Fruit fly (Drosophila melanogaster) whole organism, embryonic: Measurements from ENCODE around the gene 7B2.

Source experiments
- Asciz ChIP-seq: fragments of 200-800 bp; sonication (Bioruptor generic); optimal IDR thresholded peaks from 2 replicates; lab custom pipeline; 2017; ENCODE audit warnings: missing biosample characterization, mild to moderate bottlenecking, missing genetic modification characterization, missing genetic modification reagents
- Awh ChIP-seq: fragments of 200-800 bp; sonication (Bioruptor generic); IDR thresholded peaks from 2 replicates; pipeline ENCODE4, ENCODE4 v1.3.6; 2022; ENCODE audit warnings: missing biosample characterization, missing genetic modification characterization
- CG10565 ChIP-seq: fragments of 200-800 bp; sonication (Bioruptor generic); optimal IDR thresholded peaks from 3 replicates; lab custom pipeline; 2016; ENCODE audit warnings: missing biosample characterization, mild to moderate bottlenecking, missing genetic modification characterization
- CG10959 ChIP-seq: fragments of 200-800 bp; sonication (Bioruptor generic); IDR thresholded peaks from 2 replicates; pipeline ENCODE4 v1.3.6; 2022; ENCODE audit warnings: missing biosample characterization, missing genetic modification characterization
- CG11560 ChIP-seq: fragments of 200-800 bp; sonication (Bioruptor generic); IDR thresholded peaks from 3 replicates; pipeline ENCODE4 v1.3.6; 2022; ENCODE audit warnings: missing biosample characterization, missing genetic modification characterization
- CG11696 ChIP-seq: fragments of 200-800 bp; sonication (Bioruptor generic); IDR thresholded peaks from 2 replicates; pipeline ENCODE4 v1.3.6; 2022; ENCODE audit warnings: missing biosample characterization, missing genetic modification characterization
- CG13287 ChIP-seq: fragments of 200-800 bp; sonication (Bioruptor generic); IDR thresholded peaks from 2 replicates; pipeline ENCODE4 v1.3.6; 2022; ENCODE audit warnings: missing biosample characterization, missing genetic modification characterization; ENCODE audit not compliant: partially characterized antibody
- CG13894 ChIP-seq: fragments of 200-800 bp; sonication (Bioruptor generic); optimal IDR thresholded peaks from 3 replicates; lab custom pipeline; 2018; ENCODE audit warnings: missing biosample characterization, mild to moderate bottlenecking, missing genetic modification characterization, moderate library complexity
- CG15514 ChIP-seq: fragments of 200-800 bp; sonication (Bioruptor generic); optimal IDR thresholded peaks from 3 replicates; lab custom pipeline; 2017; ENCODE audit warnings: missing biosample characterization, missing genetic modification characterization, mild to moderate bottlenecking, moderate library complexity, missing genetic modification reagents
- CG1647 ChIP-seq: fragments of 200-800 bp; sonication (Bioruptor generic); optimal IDR thresholded peaks from 3 replicates; lab custom pipeline; 2016; ENCODE audit warnings: missing biosample characterization, missing genetic modification characterization
- CG16813 ChIP-seq: fragments of 200-800 bp; sonication (Bioruptor generic); IDR thresholded peaks from 3 replicates; pipeline ENCODE4 v1.3.6; 2022; ENCODE audit warnings: missing biosample characterization, missing genetic modification characterization; ENCODE audit not compliant: partially characterized antibody
- CG17612 ChIP-seq: fragments of 200-800 bp; sonication (Bioruptor generic); IDR thresholded peaks from 2 replicates; pipeline ENCODE4 v1.3.6; 2022; ENCODE audit warnings: missing biosample characterization, missing genetic modification characterization
- CG32767 ChIP-seq: fragments of 200-800 bp; sonication (Bioruptor generic); IDR thresholded peaks from 2 replicates; pipeline ENCODE4 v1.3.6; 2022; ENCODE audit warnings: missing biosample characterization, missing genetic modification characterization
- CG7786 ChIP-seq: fragments of 200-800 bp; sonication (Bioruptor generic); optimal IDR thresholded peaks from 2 replicates; lab custom pipeline; 2016; ENCODE audit warnings: missing biosample characterization, missing genetic modification characterization
- D ChIP-seq, 2 experiments: fragments of 200-800 bp in 1 of 2; fragments of >200 bp in 1 of 2; sonication (Bioruptor generic) in 1 of 2; optimal IDR thresholded peaks; 2 replicates in 1 of 2; 3 replicates in 1 of 2; lab custom pipeline; 2017; ENCODE audit warnings: mild to moderate bottlenecking in 1 of 2, missing biosample characterization in 1 of 2, missing genetic modification characterization in 1 of 2, missing genetic modification reagents in 1 of 2
- Dp ChIP-seq: fragments of 200-800 bp; sonication (Bioruptor generic); optimal IDR thresholded peaks from 2 replicates; lab custom pipeline; 2018; ENCODE audit warnings: missing biosample characterization, mild to moderate bottlenecking, missing genetic modification characterization, moderate library complexity
- E2f1 ChIP-seq: fragments of 200-800 bp; sonication (Bioruptor generic); IDR thresholded peaks from 2 replicates; pipeline ENCODE4 v1.3.6; 2022; ENCODE audit warnings: missing biosample characterization, missing genetic modification characterization
- Fer2 ChIP-seq: fragments of 200-800 bp; sonication (Bioruptor generic); optimal IDR thresholded peaks from 2 replicates; lab custom pipeline; 2018; ENCODE audit warnings: missing biosample characterization, mild to moderate bottlenecking, missing genetic modification characterization, moderate library complexity
- H15 ChIP-seq: fragments of 200-800 bp; sonication (Bioruptor generic); IDR thresholded peaks from 3 replicates; pipeline ENCODE4 v1.3.6; 2022; ENCODE audit warnings: missing biosample characterization, missing genetic modification characterization
- HLH54F ChIP-seq: fragments of 200-800 bp; sonication (Bioruptor generic); optimal IDR thresholded peaks from 3 replicates; lab custom pipeline; 2016; ENCODE audit warnings: missing biosample characterization, missing genetic modification characterization
- Hsf ChIP-seq: fragments of 200-800 bp; sonication (Bioruptor generic); optimal IDR thresholded peaks from 3 replicates; lab custom pipeline; 2016; ENCODE audit warnings: missing biosample characterization, missing genetic modification characterization
- MBD-R2 ChIP-seq: fragments of 200-800 bp; sonication (Bioruptor generic); IDR thresholded peaks from 2 replicates; pipeline ENCODE4 v1.3.6; 2022; ENCODE audit warnings: missing biosample characterization, missing genetic modification characterization
- MESR4 ChIP-seq: fragments of 200-800 bp; sonication (Bioruptor generic); optimal IDR thresholded peaks from 2 replicates; lab custom pipeline; 2018; ENCODE audit warnings: missing biosample characterization, mild to moderate bottlenecking, missing genetic modification characterization, moderate library complexity
- Med ChIP-seq: fragments of 200-800 bp; sonication (Bioruptor generic); peaks from one replicate; lab custom pipeline; 2016; ENCODE audit warnings: missing biosample characterization, missing genetic modification characterization, mild to moderate bottlenecking, inconsistent platforms, moderate library complexity
- Meics ChIP-seq: fragments of 200-800 bp; sonication (Bioruptor generic); optimal IDR thresholded peaks from 2 replicates; lab custom pipeline; 2017; ENCODE audit warnings: missing biosample characterization, mild to moderate bottlenecking, missing genetic modification characterization
- NK7.1 ChIP-seq: fragments of 200-800 bp; sonication (Bioruptor generic); optimal IDR thresholded peaks from 3 replicates; lab custom pipeline; 2016; ENCODE audit warnings: missing biosample characterization, missing genetic modification characterization
- Nf-YB ChIP-seq: fragments of 200-800 bp; sonication (Bioruptor generic); optimal IDR thresholded peaks from 3 replicates; lab custom pipeline; 2019; ENCODE audit warnings: missing biosample characterization, mild to moderate bottlenecking, missing genetic modification characterization, moderate library complexity
- Oli ChIP-seq: fragments of 200-800 bp; sonication (Bioruptor generic); optimal IDR thresholded peaks from 2 replicates; lab custom pipeline; 2018; ENCODE audit warnings: missing biosample characterization, mild to moderate bottlenecking, missing genetic modification characterization, moderate library complexity
- Vsx1 ChIP-seq: fragments of 200-800 bp; sonication (Bioruptor generic); optimal IDR thresholded peaks from 2 replicates; lab custom pipeline; 2017; ENCODE audit warnings: missing biosample characterization, mild to moderate bottlenecking, missing genetic modification characterization, missing genetic modification reagents
- ac ChIP-seq: fragments of 200-800 bp; sonication (Bioruptor generic); optimal IDR thresholded peaks from 3 replicates; lab custom pipeline; 2017; ENCODE audit warnings: missing biosample characterization, mild to moderate bottlenecking, missing genetic modification characterization
- aop ChIP-seq: fragments of 200-800 bp; sonication (Bioruptor generic); IDR thresholded peaks from 2 replicates; pipeline ENCODE4 v1.3.6; 2022; ENCODE audit warnings: missing biosample characterization, missing genetic modification characterization
- chm ChIP-seq: fragments of 200-800 bp; sonication (Bioruptor generic); IDR thresholded peaks from 2 replicates; pipeline ENCODE4 v1.3.6; 2022; ENCODE audit warnings: missing biosample characterization, missing genetic modification characterization
- crc ChIP-seq: fragments of 200-800 bp; sonication (Bioruptor generic); optimal IDR thresholded peaks from 2 replicates; lab custom pipeline; 2016; ENCODE audit warnings: missing biosample characterization, missing genetic modification characterization
- danr ChIP-seq: fragments of 200-800 bp; sonication (Bioruptor generic); IDR thresholded peaks from 2 replicates; pipeline ENCODE4 v1.3.6; 2022; ENCODE audit warnings: missing biosample characterization, missing genetic modification characterization
- dmrt11E ChIP-seq: fragments of 200-800 bp; sonication (Bioruptor generic); optimal IDR thresholded peaks from 3 replicates; lab custom pipeline; 2018; ENCODE audit warnings: missing biosample characterization, mild to moderate bottlenecking, missing genetic modification characterization, moderate library complexity
- ewg ChIP-seq: fragments of 200-800 bp; sonication (Bioruptor generic); optimal IDR thresholded peaks from 3 replicates; lab custom pipeline; 2017; ENCODE audit warnings: mild to moderate bottlenecking, missing biosample characterization, missing genetic modification reagents, missing genetic modification characterization
- gfzf ChIP-seq: fragments of 200-800 bp; sonication (Bioruptor generic); optimal IDR thresholded peaks from 2 replicates; lab custom pipeline; 2016; ENCODE audit warnings: missing biosample characterization, mild to moderate bottlenecking, missing genetic modification characterization, moderate library complexity
- grau ChIP-seq: fragments of 200-800 bp; optimal IDR thresholded peaks from 3 replicates; lab custom pipeline; 2019; ENCODE audit warnings: missing biosample characterization, mild to moderate bottlenecking, missing genetic modification characterization, moderate library complexity
- gro ChIP-seq: fragments of 200-800 bp; sonication (Bioruptor generic); optimal IDR thresholded peaks from 2 replicates; lab custom pipeline; 2016; ENCODE audit warnings: missing biosample characterization, missing genetic modification characterization
- h ChIP-seq: fragments of >200 bp; optimal IDR thresholded peaks from 2 replicates; lab custom pipeline; 2017
- lov ChIP-seq, 2 experiments: fragments of 200-800 bp in 1 of 2; fragments of >200 bp in 1 of 2; sonication (Bioruptor generic) in 1 of 2; IDR thresholded peaks in 1 of 2; optimal IDR thresholded peaks in 1 of 2; 2 replicates in 1 of 2; 3 replicates in 1 of 2; pipeline versions ENCODE4 v1.3.6 to Lab custom; 2017 to 2022; ENCODE audit warnings: missing biosample characterization in 1 of 2, missing genetic modification characterization in 1 of 2
- mirr ChIP-seq: fragments of 200-800 bp; sonication (Bioruptor generic); optimal IDR thresholded peaks from 3 replicates; lab custom pipeline; 2018; ENCODE audit warnings: missing biosample characterization, mild to moderate bottlenecking, missing genetic modification characterization
- oc ChIP-seq: fragments of 200-800 bp; sonication (Bioruptor generic); optimal IDR thresholded peaks from 2 replicates; lab custom pipeline; 2018; ENCODE audit warnings: missing biosample characterization, mild to moderate bottlenecking, missing genetic modification characterization, moderate library complexity
- onecut ChIP-seq: fragments of 200-800 bp; sonication (Bioruptor generic); IDR thresholded peaks from 2 replicates; pipeline ENCODE4 v1.3.6; 2022; ENCODE audit warnings: missing biosample characterization, missing genetic modification characterization
- psq ChIP-seq: fragments of 200-800 bp; sonication (Bioruptor generic); optimal IDR thresholded peaks from 2 replicates; lab custom pipeline; 2017; ENCODE audit warnings: missing biosample characterization, missing genetic modification characterization
- pzg ChIP-seq: fragments of 200-800 bp; sonication (Bioruptor generic); optimal IDR thresholded peaks from 3 replicates; lab custom pipeline; 2018; ENCODE audit warnings: missing biosample characterization, mild to moderate bottlenecking, missing genetic modification characterization, moderate library complexity
- rib ChIP-seq: fragments of 200-800 bp; sonication (Bioruptor generic); IDR thresholded peaks from 2 replicates; pipeline ENCODE4 v1.3.6; 2022; ENCODE audit warnings: missing biosample characterization, missing genetic modification characterization
- scrt ChIP-seq: fragments of 200-800 bp; sonication (Bioruptor generic); optimal IDR thresholded peaks from 2 replicates; lab custom pipeline; 2018; ENCODE audit warnings: missing biosample characterization, mild to moderate bottlenecking, missing genetic modification characterization, moderate library complexity
- sob ChIP-seq: fragments of 200-800 bp; sonication (Bioruptor generic); IDR thresholded peaks from 2 replicates; pipeline ENCODE4 v1.3.6; 2022; ENCODE audit warnings: missing biosample characterization, missing genetic modification characterization
- trh ChIP-seq: fragments of 200-800 bp; sonication (Bioruptor generic); optimal IDR thresholded peaks from 2 replicates; lab custom pipeline; 2016; ENCODE audit warnings: missing biosample characterization, missing genetic modification characterization
- tup ChIP-seq: fragments of 200-800 bp; sonication (Bioruptor generic); optimal IDR thresholded peaks from 2 replicates; lab custom pipeline; 2016; ENCODE audit warnings: missing biosample characterization, mild to moderate bottlenecking, missing genetic modification characterization, moderate library complexity

7B2 gene

dm6 chr3R:5376612-5377011, at the start of gene 7B2:
TSS of gene 7B2 (plus strand) at chr3R:5376780.
- TF ChIP-seq scrt (GFP tag; lab: Kevin White, UChicago) (peak; percentile 98), danr (GFP tag; lab: Robert Waterston, UW) (no peak), Fer2 (tag; lab: Kevin White, UChicago) (no peak), ac (no peak), MBD-R2 (GFP tag; lab: Robert Waterston, UW) (peak; percentile 13; the same call in 1 of the 2 replicates), tup (GFP tag; lab: Kevin White, UChicago) (no peak), CG7786 (GFP tag; lab: Kevin White, UChicago) (no peak), Dp (GFP tag; lab: Kevin White, UChicago) (peak; percentile 2), onecut (peak; percentile 97), aop (GFP tag; lab: Robert Waterston, UW) (no peak), oc (tag; lab: Kevin White, UChicago) (no peak), CG15514 (GFP tag; lab: Kevin White, UChicago) (peak; percentile 8), gro (no peak), ewg (GFP tag; lab: Kevin White, UChicago) (peak; percentile 89), MESR4 (GFP tag; lab: Kevin White, UChicago) (peak; percentile 16), CG10565 (GFP tag; lab: Kevin White, UChicago) (no peak), Med (peak; percentile 23), CG32767 (peak; percentile 16; the same call in 1 of the 2 replicates), grau (no peak), pzg (GFP tag; lab: Kevin White, UChicago) (peak; percentile 17), mirr (GFP tag; lab: Kevin White, UChicago) (no peak), CG16813 (no peak)

dm6 chr3R:5327911-5328310, 48.7 kb upstream of the 7B2 start:
- TF ChIP-seq lov (optimal IDR thresholded peaks at IDR 0.05; lab: Kevin White, UChicago) (no peak), lov (GFP tag; IDR thresholded peaks at IDR 0.05; lab: Robert Waterston, UW) (no peak), Vsx1 (GFP tag; lab: Kevin White, UChicago) (no peak), NK7.1 (GFP tag; lab: Kevin White, UChicago) (no peak), rib (GFP tag; lab: Robert Waterston, UW) (no peak), h (no peak), gfzf (GFP tag; lab: Kevin White, UChicago) (no peak), trh (GFP tag; lab: Kevin White, UChicago) (no peak), CG17612 (no peak), chm (no peak), Nf-YB (GFP tag; lab: Kevin White, UChicago) (peak; percentile 55), Oli (tag; lab: Kevin White, UChicago) (no peak), D (optimal IDR thresholded peaks at IDR 0.05; lab: Kevin White, UChicago) (no peak), D (GFP tag; optimal IDR thresholded peaks at IDR 0.05; lab: Kevin White, UChicago) (peak; percentile 20), sob (no peak), CG11696 (GFP tag; lab: Robert Waterston, UW) (no peak), HLH54F (no peak), dmrt11E (tag; lab: Kevin White, UChicago) (peak; percentile 61), E2f1 (GFP tag; lab: Robert Waterston, UW) (no peak), CG1647 (GFP tag; lab: Kevin White, UChicago) (no peak), Awh (GFP tag; lab: Robert Waterston, UW) (no peak), Meics (GFP tag; lab: Kevin White, UChicago) (no peak), Hsf (GFP tag; lab: Kevin White, UChicago) (peak; percentile 3), CG13287 (no peak), H15 (GFP tag; lab: Robert Waterston, UW) (no peak), CG11560 (tag; lab: Robert Waterston, UW) (no peak), grau (no peak), crc (no peak), Asciz (GFP tag; lab: Kevin White, UChicago) (peak; percentile 39), CG10959 (GFP tag; lab: Robert Waterston, UW) (no peak), psq (GFP tag; lab: Kevin White, UChicago) (no peak), CG13894 (tag; lab: Kevin White, UChicago) (no peak)
